Worm (Caenorhabditis elegans) whole organism, L4/young adult: ENCODE data around the gene rimb-1.

Experiments used
- dao-5 ChIP-seq: sonication (generic microtip); optimal IDR thresholded peaks from 2 replicates; lab custom pipeline; 2016; ENCODE audit warnings: missing genotype, missing genetic modification characterization, moderate library complexity, missing compliant biosample characterization
- him-1 ChIP-seq: sonication (generic microtip); optimal IDR thresholded peaks from 2 replicates; lab custom pipeline; 2016; ENCODE audit warnings: missing genotype, missing genetic modification reagents, missing genetic modification characterization, missing compliant biosample characterization

- TF ChIP-seq him-1 (no peak), dao-5 (tag; lab: Kevin White, UChicago) (no peak)
These were observed 5.3 kb downstream of the rimb-1 start for ce11 chrIII:1793416-1793815.
